Worm (Caenorhabditis elegans) whole organism, mixed stage, embryonic: ENCODE measurements around the gene acy-4.

Experiments used
- M03D4.4 ChIP-seq: sonication (generic microtip); optimal IDR thresholded peaks from 2 replicates; lab custom pipeline; 2017; ENCODE audit warnings: mild to moderate bottlenecking, missing genetic modification characterization, missing compliant biosample characterization
- bed-3 ChIP-seq: fragments of 200-800 bp; sonication (Bioruptor generic); optimal IDR thresholded peaks from 3 replicates; lab custom pipeline; 2018; ENCODE audit warnings: mild to moderate bottlenecking, missing genetic modification characterization, moderate library complexity, missing compliant biosample characterization
- blmp-1 ChIP-seq: fragments of 150-350 bp; optimal IDR thresholded peaks from 2 replicates; lab custom pipeline; 2014; ENCODE audit warnings: missing biosample characterization, missing genetic modification characterization
- ceh-39 ChIP-seq: fragments of 150-350 bp; optimal IDR thresholded peaks from 2 replicates; lab custom pipeline; 2014; ENCODE audit warnings: missing biosample characterization, missing genetic modification characterization
- ceh-43 ChIP-seq: fragments of 200-800 bp; sonication (Bioruptor generic); optimal IDR thresholded peaks from 2 replicates; lab custom pipeline; 2018; ENCODE audit warnings: mild to moderate bottlenecking, missing genetic modification characterization, moderate library complexity, missing compliant biosample characterization
- ceh-83 ChIP-seq: fragments of 200-800 bp; sonication (Bioruptor generic); optimal IDR thresholded peaks from 2 replicates; lab custom pipeline; 2018; ENCODE audit warnings: mild to moderate bottlenecking, missing genetic modification characterization, missing compliant biosample characterization
- ces-1 ChIP-seq: fragments of 150-350 bp; optimal IDR thresholded peaks from 2 replicates; lab custom pipeline; 2014; ENCODE audit warnings: missing biosample characterization, missing genetic modification reagents, missing genetic modification characterization
- cnd-1 ChIP-seq: fragments of 200-800 bp; sonication (Bioruptor generic); optimal IDR thresholded peaks from 2 replicates; lab custom pipeline; 2018; ENCODE audit warnings: mild to moderate bottlenecking, missing genetic modification characterization, missing compliant biosample characterization
- drap-1 ChIP-seq: fragments of 200-800 bp; sonication (Bioruptor generic); optimal IDR thresholded peaks from 3 replicates; lab custom pipeline; 2018; ENCODE audit warnings: mild to moderate bottlenecking, missing genetic modification characterization, missing compliant biosample characterization
- elt-1 ChIP-seq: sonication (generic microtip); optimal IDR thresholded peaks from 2 replicates; lab custom pipeline; 2017; ENCODE audit warnings: missing genetic modification characterization, mild to moderate bottlenecking, missing compliant biosample characterization, antibody characterized with exemption, moderate library complexity, borderline replicate concordance; ENCODE audit not compliant: insufficient read depth
- elt-3 ChIP-seq: fragments of 150-350 bp; optimal IDR thresholded peaks from 2 replicates; lab custom pipeline; 2014; ENCODE audit warnings: missing biosample characterization, missing genetic modification characterization
- flh-1 ChIP-seq: fragments of 200-800 bp; sonication (Bioruptor generic); optimal IDR thresholded peaks from 2 replicates; lab custom pipeline; 2018; ENCODE audit warnings: mild to moderate bottlenecking, missing genetic modification characterization, moderate library complexity, missing compliant biosample characterization
- ham-2 ChIP-seq: fragments of 200-800 bp; sonication (Bioruptor generic); optimal IDR thresholded peaks from 2 replicates; lab custom pipeline; 2018; ENCODE audit warnings: mild to moderate bottlenecking, missing genetic modification characterization, missing compliant biosample characterization
- hlh-1 ChIP-seq: fragments of 150-350 bp; optimal IDR thresholded peaks from 2 replicates; lab custom pipeline; 2014; ENCODE audit warnings: missing biosample characterization, missing genetic modification reagents, missing genetic modification characterization
- lin-13 ChIP-seq: fragments of 150-350 bp; optimal IDR thresholded peaks from 2 replicates; lab custom pipeline; 2014; ENCODE audit warnings: missing biosample characterization, missing genetic modification characterization
- lin-32 ChIP-seq: fragments of 200-800 bp; sonication (Bioruptor generic); optimal IDR thresholded peaks from 2 replicates; lab custom pipeline; 2018; ENCODE audit warnings: mild to moderate bottlenecking, missing genetic modification characterization, missing compliant biosample characterization
- lsy-2 ChIP-seq: fragments of 150-350 bp; optimal IDR thresholded peaks from 2 replicates; lab custom pipeline; 2014; ENCODE audit warnings: missing biosample characterization, missing genetic modification characterization
- mab-5 ChIP-seq: fragments of 150-350 bp; optimal IDR thresholded peaks from 2 replicates; lab custom pipeline; 2014; ENCODE audit warnings: missing biosample characterization, missing genetic modification characterization
- mep-1 ChIP-seq: fragments of 150-350 bp; optimal IDR thresholded peaks from 2 replicates; lab custom pipeline; 2017; ENCODE audit warnings: missing biosample characterization, missing genetic modification reagents, missing genetic modification characterization, inconsistent platforms
- mls-2 ChIP-seq: sonication (generic microtip); optimal IDR thresholded peaks from 2 replicates; lab custom pipeline; 2016; ENCODE audit warnings: mild to moderate bottlenecking, missing genetic modification characterization, moderate library complexity, missing compliant biosample characterization
- nhr-12 ChIP-seq: fragments of 150-350 bp; optimal IDR thresholded peaks from 2 replicates; lab custom pipeline; 2014; ENCODE audit warnings: missing biosample characterization, missing genetic modification characterization
- nhr-2 ChIP-seq: fragments of 150-350 bp; optimal IDR thresholded peaks from 2 replicates; lab custom pipeline; 2014; ENCODE audit warnings: missing biosample characterization, missing genetic modification characterization
- nhr-237 ChIP-seq: fragments of 150-350 bp; optimal IDR thresholded peaks from 2 replicates; lab custom pipeline; 2014; ENCODE audit warnings: missing biosample characterization, missing genetic modification characterization
- nhr-28 ChIP-seq: fragments of 150-350 bp; optimal IDR thresholded peaks from 2 replicates; lab custom pipeline; 2014; ENCODE audit warnings: missing biosample characterization, missing genetic modification characterization
- nhr-76 ChIP-seq: sonication (generic microtip); optimal IDR thresholded peaks from 2 replicates; lab custom pipeline; 2017; ENCODE audit warnings: missing biosample characterization, missing genetic modification characterization
- pha-4 ChIP-seq: fragments of 150-350 bp; optimal IDR thresholded peaks from 2 replicates; lab custom pipeline; 2018; ENCODE audit warnings: missing biosample characterization, missing genetic modification reagents, missing genetic modification characterization
- sem-2 ChIP-seq: fragments of 200-800 bp; sonication (Bioruptor generic); optimal IDR thresholded peaks from 2 replicates; lab custom pipeline; 2018; ENCODE audit warnings: mild to moderate bottlenecking, missing genetic modification characterization, missing compliant biosample characterization
- snpc-4 ChIP-seq: fragments of 150-350 bp; optimal IDR thresholded peaks from 2 replicates; lab custom pipeline; 2014; ENCODE audit warnings: missing biosample characterization, missing genetic modification characterization
- sptf-1 ChIP-seq: sonication (generic microtip); optimal IDR thresholded peaks from 2 replicates; lab custom pipeline; 2017; ENCODE audit warnings: mild to moderate bottlenecking, missing genetic modification characterization, moderate library complexity, missing compliant biosample characterization
- tbx-8 ChIP-seq: fragments of 200-800 bp; sonication (Bioruptor generic); optimal IDR thresholded peaks from 2 replicates; lab custom pipeline; 2018; ENCODE audit warnings: mild to moderate bottlenecking, missing genetic modification characterization, moderate library complexity, missing compliant biosample characterization
- unc-120 ChIP-seq: sonication (generic microtip); optimal IDR thresholded peaks from 2 replicates; lab custom pipeline; 2017; ENCODE audit warnings: missing genetic modification characterization, missing compliant biosample characterization; ENCODE audit not compliant: poor library complexity, severe bottlenecking
- unc-39 ChIP-seq: fragments of 150-350 bp; optimal IDR thresholded peaks from 2 replicates; lab custom pipeline; 2014; ENCODE audit warnings: missing biosample characterization, missing genetic modification characterization
- unc-62 ChIP-seq: fragments of 150-350 bp; optimal IDR thresholded peaks from 2 replicates; lab custom pipeline; 2014; ENCODE audit warnings: missing biosample characterization, missing genetic modification reagents, missing genetic modification characterization
- zip-8 ChIP-seq: fragments of 150-350 bp; optimal IDR thresholded peaks from 2 replicates; lab custom pipeline; 2014; ENCODE audit warnings: missing biosample characterization, missing genetic modification characterization
- ztf-11 ChIP-seq: fragments of 150-350 bp; optimal IDR thresholded peaks from 2 replicates; lab custom pipeline; 2014; ENCODE audit warnings: missing biosample characterization, missing genetic modification characterization

The acy-4 gene

ce11 chrV:5592323-5592722 is 38.4 kb downstream of the acy-4 start, which contains the start of gene vps-37:
Gene vps-37 (plus strand): TSS chrV:5592700.
- TF ChIP-seq mab-5 (no peak), drap-1 (peak; percentile 21), ceh-83 (GFP tag; lab: Kevin White, UChicago) (no peak), ceh-43 (GFP tag; lab: Kevin White, UChicago) (peak; percentile 11), bed-3 (peak; percentile 18), nhr-28 (tag; lab: Kevin White, UChicago) (no peak), nhr-237 (peak; percentile 70), mls-2 (tag; lab: Kevin White, UChicago) (peak; percentile 32), unc-120 (tag; lab: Kevin White, UChicago) (no peak), zip-8 (tag; lab: Kevin White, UChicago) (no peak), M03D4.4 (tag; lab: Kevin White, UChicago) (peak; percentile 51), lin-13 (peak; percentile 43), pha-4 (tag; lab: Kevin White, UChicago) (peak; percentile 72), tbx-8 (GFP tag; lab: Kevin White, UChicago) (no peak), lin-32 (no peak), nhr-2 (tag; lab: Kevin White, UChicago) (no peak), ceh-39 (tag; lab: Kevin White, UChicago) (peak; percentile 44), snpc-4 (tag; lab: Kevin White, UChicago) (no peak), unc-62 (GFP tag; lab: Kevin White, UChicago) (peak; percentile 4), hlh-1 (tag; lab: Kevin White, UChicago) (no peak), nhr-76 (tag; lab: Kevin White, UChicago) (no peak), elt-1 (tag; lab: Kevin White, UChicago) (no peak), sem-2 (GFP tag; lab: Kevin White, UChicago) (no peak), ztf-11 (tag; lab: Kevin White, UChicago) (peak; percentile 3), blmp-1 (tag; lab: Kevin White, UChicago) (no peak), unc-39 (no peak), mep-1 (tag; lab: Kevin White, UChicago) (peak; percentile 76), flh-1 (GFP tag; lab: Kevin White, UChicago) (no peak), sptf-1 (tag; lab: Kevin White, UChicago) (peak; percentile 56), lsy-2 (tag; lab: Kevin White, UChicago) (peak; percentile 86), nhr-12 (no peak), cnd-1 (tag; lab: Kevin White, UChicago) (peak; percentile 39), ces-1 (peak; percentile 98), elt-3 (tag; lab: Kevin White, UChicago) (no peak), ham-2 (GFP tag; lab: Kevin White, UChicago) (no peak)

ce11 chrV:5591887-5592286 is 38.8 kb downstream of the acy-4 start:
- no peak for TF ChIP-seq nhr-12
- TF ChIP-seq tbx-8 (GFP tag; lab: Kevin White, UChicago), result no peak
- TF ChIP-seq elt-1 (tag; lab: Kevin White, UChicago), result no peak
- no peak for TF ChIP-seq hlh-1 (tag; lab: Kevin White, UChicago)
- TF ChIP-seq, all 35 proteins: peak for 0

- TF ChIP-seq bed-3 (no peak), flh-1 (GFP tag; lab: Kevin White, UChicago) (no peak), lin-32 (no peak), unc-62 (GFP tag; lab: Kevin White, UChicago) (no peak), ham-2 (GFP tag; lab: Kevin White, UChicago) (no peak), elt-1 (tag; lab: Kevin White, UChicago) (no peak), drap-1 (no peak), snpc-4 (tag; lab: Kevin White, UChicago) (no peak), pha-4 (tag; lab: Kevin White, UChicago) (no peak), blmp-1 (tag; lab: Kevin White, UChicago) (no peak), mep-1 (tag; lab: Kevin White, UChicago) (no peak), nhr-28 (tag; lab: Kevin White, UChicago) (no peak), unc-39 (no peak), mab-5 (no peak), lsy-2 (tag; lab: Kevin White, UChicago) (no peak), zip-8 (tag; lab: Kevin White, UChicago) (no peak), ztf-11 (tag; lab: Kevin White, UChicago) (no peak), nhr-237 (no peak), sptf-1 (tag; lab: Kevin White, UChicago) (no peak), elt-3 (tag; lab: Kevin White, UChicago) (no peak)
Observed at ce11 chrV:5587955-5588354, 42.7 kb downstream of the acy-4 start.
